Fruit fly (Drosophila melanogaster): ENCODE data around the gene Cbl.
A peak's percentile ranks its signal among the peaks of the same experiment; 100 is the strongest.

Cbl gene

dm6 chr3L:8396187-8396586, 28.6 kb upstream of the Cbl start:
- TF ChIP-seq OdsH (GFP tag; optimal IDR thresholded peaks at IDR 0.05): no peak
- TF ChIP-seq dmrt93B (GFP tag; optimal IDR thresholded peaks at IDR 0.05): no peak
- TF ChIP-seq Sp1 (GFP tag; optimal IDR thresholded peaks at IDR 0.05): no peak
- TF ChIP-seq tai (GFP tag; optimal IDR thresholded peaks at IDR 0.05): no peak
- no peak for TF ChIP-seq Hr83 (GFP tag; optimal IDR thresholded peaks at IDR 0.05; ENCODE audit: poor library complexity, severe bottlenecking)
- no peak for TF ChIP-seq Vsx2 (GFP tag; optimal IDR thresholded peaks at IDR 0.05; ENCODE audit: partially characterized antibody)
- no peak for TF ChIP-seq foxo (GFP tag; optimal IDR thresholded peaks at IDR 0.05)

- TF ChIP-seq woc (GFP tag; optimal IDR thresholded peaks at IDR 0.05) (no peak), Jra (GFP tag; optimal IDR thresholded peaks at IDR 0.05) (no peak), lola (GFP tag; optimal IDR thresholded peaks at IDR 0.05) (no peak), h (GFP tag; optimal IDR thresholded peaks at IDR 0.05) (no peak), Hr83 (GFP tag; optimal IDR thresholded peaks at IDR 0.05; ENCODE audit: poor library complexity, severe bottlenecking) (peak; percentile 12), Rel (GFP tag; optimal IDR thresholded peaks at IDR 0.05) (no peak), Rel (tag; optimal IDR thresholded peaks at IDR 0.05) (peak; percentile 32), CG9705 (GFP tag; optimal IDR thresholded peaks at IDR 0.05) (peak; percentile 44), Hnf4 (GFP tag; optimal IDR thresholded peaks at IDR 0.05) (no peak), HLH106 (tag; optimal IDR thresholded peaks at IDR 0.05) (peak; percentile 83), CG32264 (GFP tag; optimal IDR thresholded peaks at IDR 0.05) (peak; percentile 63), OdsH (GFP tag; optimal IDR thresholded peaks at IDR 0.05) (peak; percentile 73), tai (GFP tag; optimal IDR thresholded peaks at IDR 0.05) (no peak), ey (GFP tag; optimal IDR thresholded peaks at IDR 0.05) (peak; percentile 79), Dfd (GFP tag; optimal IDR thresholded peaks at IDR 0.05) (no peak), Mio (GFP tag; optimal IDR thresholded peaks at IDR 0.05) (no peak), psq (GFP tag; optimal IDR thresholded peaks at IDR 0.05) (peak; percentile 58)
These were observed 25.9 kb upstream of the Cbl start for dm6 chr3L:8398763-8399445.

dm6 chr3L:8405123-8405522, 19.6 kb upstream of the Cbl start, which contains the start of the genes Tpt, mkg-p and CG13667:
Gene Tpt, minus strand, starts transcription at chr3L:8405277.
Gene mkg-p, minus strand, starts transcription at chr3L:8405277.
Gene CG13667, plus strand, starts transcription at chr3L:8405454.
- TF ChIP-seq Myc (optimal IDR thresholded peaks at IDR 0.05): peak; percentile 10
- no peak for TF ChIP-seq pan (optimal IDR thresholded peaks at IDR 0.05)

dm6 chr3L:8411439-8411897, 13.3 kb upstream of the Cbl start, which contains the start of gene Exo70:
Gene Exo70, plus strand, starts transcription at chr3L:8411851.
- TF ChIP-seq Sp1 (GFP tag; optimal IDR thresholded peaks at IDR 0.05) (no peak), Myc (optimal IDR thresholded peaks at IDR 0.05) (peak; percentile 76)

dm6 chr3L:8412725-8413124, 12.0 kb upstream of the Cbl start, which contains the start of the genes Oseg1 and mtrm:
Gene Oseg1, minus strand, starts transcription at chr3L:8412825.
Gene mtrm, plus strand, starts transcription at chr3L:8413012.
- no peak for TF ChIP-seq rgr (GFP tag; optimal IDR thresholded peaks at IDR 0.05)
- TF ChIP-seq usp (GFP tag; optimal IDR thresholded peaks at IDR 0.05): no peak
- TF ChIP-seq Abd-B (GFP tag; optimal IDR thresholded peaks at IDR 0.05): no peak
- TF ChIP-seq Myc (optimal IDR thresholded peaks at IDR 0.05): no peak
- TF ChIP-seq dl (GFP tag; optimal IDR thresholded peaks at IDR 0.05; ENCODE audit: insufficient read depth in 1 of 2, partially characterized antibody in 2 of 2): no peak
- no peak for TF ChIP-seq Mio (GFP tag; optimal IDR thresholded peaks at IDR 0.05)
- TF ChIP-seq psq (GFP tag; optimal IDR thresholded peaks at IDR 0.05): no peak
- TF ChIP-seq Vsx2 (GFP tag; optimal IDR thresholded peaks at IDR 0.05; ENCODE audit: partially characterized antibody): no peak
- no peak for TF ChIP-seq dmrt93B (GFP tag; optimal IDR thresholded peaks at IDR 0.05)
- no peak for TF ChIP-seq tai (GFP tag; optimal IDR thresholded peaks at IDR 0.05)
- no peak for TF ChIP-seq h (GFP tag; optimal IDR thresholded peaks at IDR 0.05)
- TF ChIP-seq Dfd (GFP tag; optimal IDR thresholded peaks at IDR 0.05): no peak
- TF ChIP-seq HLH106 (tag; optimal IDR thresholded peaks at IDR 0.05): no peak
- no peak for TF ChIP-seq CG9705 (GFP tag; optimal IDR thresholded peaks at IDR 0.05)

dm6 chr3L:8418984-8419383, 5.8 kb upstream of the Cbl start:
- TF ChIP-seq fru (GFP tag; optimal IDR thresholded peaks at IDR 0.05): peak; percentile 33
- TF ChIP-seq sv (GFP tag; optimal IDR thresholded peaks at IDR 0.05): no peak
- TF ChIP-seq br (GFP tag; optimal IDR thresholded peaks at IDR 0.05): peak; percentile 10
- no peak for TF ChIP-seq Hr78 (GFP tag; optimal IDR thresholded peaks at IDR 0.05)
- TF ChIP-seq ey (GFP tag; optimal IDR thresholded peaks at IDR 0.05): peak; percentile 40
